Fruit fly (Drosophila melanogaster) whole organism, embryonic: ENCODE data around the gene CG8006.

Source experiments
- ATbp ChIP-seq: fragments of 200-800 bp; sonication (Bioruptor generic); optimal IDR thresholded peaks from 2 replicates; lab custom pipeline; 2017; ENCODE audit warnings: missing biosample characterization, mild to moderate bottlenecking, missing genetic modification characterization, missing genetic modification reagents
- Atf6 ChIP-seq: fragments of 200-800 bp; sonication (Bioruptor generic); IDR thresholded peaks from 2 replicates; pipeline ENCODE4 v1.3.6; 2022; ENCODE audit warnings: missing biosample characterization, missing genetic modification characterization
- CG10959 ChIP-seq: fragments of 200-800 bp; sonication (Bioruptor generic); IDR thresholded peaks from 2 replicates; pipeline ENCODE4 v1.3.6; 2022; ENCODE audit warnings: missing biosample characterization, missing genetic modification characterization
- CG11085 ChIP-seq: fragments of 200-800 bp; sonication (Bioruptor generic); IDR thresholded peaks from 2 replicates; pipeline ENCODE4 v1.3.6; 2022; ENCODE audit warnings: missing biosample characterization, missing genetic modification characterization
- CG12071 ChIP-seq: fragments of 200-800 bp; sonication (Bioruptor generic); optimal IDR thresholded peaks from 3 replicates; lab custom pipeline; 2018; ENCODE audit warnings: missing biosample characterization, mild to moderate bottlenecking, missing genetic modification characterization
- CG12391 ChIP-seq: fragments of 200-800 bp; sonication (Bioruptor generic); optimal IDR thresholded peaks from 3 replicates; lab custom pipeline; 2018; ENCODE audit warnings: missing biosample characterization, mild to moderate bottlenecking, missing genetic modification characterization, moderate library complexity
- CG15514 ChIP-seq: fragments of 200-800 bp; sonication (Bioruptor generic); optimal IDR thresholded peaks from 3 replicates; lab custom pipeline; 2017; ENCODE audit warnings: missing biosample characterization, missing genetic modification characterization, mild to moderate bottlenecking, moderate library complexity, missing genetic modification reagents
- CG1602 ChIP-seq: fragments of 200-800 bp; sonication (Bioruptor generic); optimal IDR thresholded peaks from 3 replicates; lab custom pipeline; 2016; ENCODE audit warnings: missing biosample characterization, missing genetic modification characterization
- CG17568 ChIP-seq: fragments of 200-800 bp; sonication (Bioruptor generic); optimal IDR thresholded peaks from 2 replicates; lab custom pipeline; 2018; ENCODE audit warnings: missing biosample characterization, mild to moderate bottlenecking, missing genetic modification characterization, moderate library complexity
- CG31388 ChIP-seq: fragments of 200-800 bp; sonication (Bioruptor generic); optimal IDR thresholded peaks from 2 replicates; lab custom pipeline; 2016; ENCODE audit warnings: missing biosample characterization, missing genetic modification characterization
- CG4820 ChIP-seq: fragments of 200-800 bp; sonication (Bioruptor generic); optimal IDR thresholded peaks from 3 replicates; lab custom pipeline; 2016; ENCODE audit warnings: missing biosample characterization, missing genetic modification characterization
- CG7372 ChIP-seq: fragments of 200-800 bp; sonication (Bioruptor generic); IDR thresholded peaks from 2 replicates; pipeline ENCODE4 v1.3.6; 2022; ENCODE audit warnings: missing biosample characterization, missing genetic modification characterization
- CG7745 ChIP-seq: fragments of 200-800 bp; sonication (Bioruptor generic); optimal IDR thresholded peaks from 2 replicates; lab custom pipeline; 2018; ENCODE audit warnings: missing biosample characterization, mild to moderate bottlenecking, missing genetic modification characterization, moderate library complexity
- CG8388 ChIP-seq: fragments of 200-800 bp; sonication (Bioruptor generic); optimal IDR thresholded peaks from 2 replicates; lab custom pipeline; 2019; ENCODE audit warnings: missing biosample characterization, mild to moderate bottlenecking, missing genetic modification characterization, moderate library complexity
- CG9609 ChIP-seq: fragments of 200-800 bp; sonication (Bioruptor generic); optimal IDR thresholded peaks from 3 replicates; lab custom pipeline; 2016; ENCODE audit warnings: missing biosample characterization, missing genetic modification characterization
- CoRest ChIP-seq: fragments of 200-800 bp; sonication (Bioruptor generic); optimal IDR thresholded peaks from 3 replicates; lab custom pipeline; 2018; ENCODE audit warnings: missing biosample characterization, mild to moderate bottlenecking, missing genetic modification characterization, moderate library complexity
- Dek ChIP-seq: fragments of 200-800 bp; sonication (Bioruptor generic); optimal IDR thresholded peaks from 3 replicates; lab custom pipeline; 2019; ENCODE audit warnings: missing biosample characterization, mild to moderate bottlenecking, missing genetic modification characterization, moderate library complexity
- Dip3 ChIP-seq: fragments of 200-800 bp; sonication (Bioruptor generic); optimal IDR thresholded peaks from 3 replicates; lab custom pipeline; 2016; ENCODE audit warnings: missing biosample characterization, missing genetic modification characterization
- Drgx ChIP-seq: fragments of 200-800 bp; sonication (Bioruptor generic); IDR thresholded peaks from 2 replicates; pipeline ENCODE4 v1.3.6; 2022; ENCODE audit warnings: missing biosample characterization, missing genetic modification characterization
- Eip74EF ChIP-seq, 2 experiments: fragments of 200-800 bp in 1 of 2; fragments of >200 bp in 1 of 2; sonication (Bioruptor generic) in 1 of 2; optimal IDR thresholded peaks; 2 replicates each; lab custom pipeline; 2017 to 2019; ENCODE audit warnings: missing biosample characterization in 2 of 2, missing genetic modification characterization in 2 of 2, mild to moderate bottlenecking in 1 of 2, moderate library complexity in 1 of 2
- Fer3 ChIP-seq: fragments of 200-800 bp; sonication (Bioruptor generic); optimal IDR thresholded peaks from 2 replicates; lab custom pipeline; 2018; ENCODE audit warnings: missing biosample characterization, mild to moderate bottlenecking, missing genetic modification characterization, moderate library complexity
- HmgD ChIP-seq: fragments of 200-800 bp; sonication (Bioruptor generic); optimal IDR thresholded peaks from 3 replicates; lab custom pipeline; 2016; ENCODE audit warnings: missing biosample characterization, missing genetic modification characterization
- HmgZ ChIP-seq: fragments of 200-800 bp; sonication (Bioruptor generic); optimal IDR thresholded peaks from 2 replicates; lab custom pipeline; 2018; ENCODE audit warnings: missing biosample characterization, mild to moderate bottlenecking, missing genetic modification characterization
- Lim3 ChIP-seq: fragments of 200-800 bp; sonication (Bioruptor generic); IDR thresholded peaks from 2 replicates; pipeline ENCODE4 v1.3.6; 2022; ENCODE audit warnings: missing biosample characterization, missing genetic modification characterization
- MTF-1 ChIP-seq: fragments of 200-800 bp; sonication (Bioruptor generic); optimal IDR thresholded peaks from 2 replicates; lab custom pipeline; 2018; ENCODE audit warnings: missing biosample characterization, mild to moderate bottlenecking, missing genetic modification characterization, borderline replicate concordance
- NC2β ChIP-seq: fragments of 200-800 bp; sonication (Bioruptor generic); optimal IDR thresholded peaks from 2 replicates; lab custom pipeline; 2016; ENCODE audit warnings: missing biosample characterization, missing genetic modification characterization
- Ptx1 ChIP-seq: fragments of 200-800 bp; sonication (Bioruptor generic); IDR thresholded peaks from 2 replicates; pipeline ENCODE4 v1.3.6; 2022; ENCODE audit warnings: missing biosample characterization, missing genetic modification characterization
- Side ChIP-seq: fragments of 200-800 bp; sonication (Bioruptor generic); optimal IDR thresholded peaks from 2 replicates; lab custom pipeline; 2016; ENCODE audit warnings: missing biosample characterization, missing genetic modification characterization
- Spps ChIP-seq: fragments of 200-800 bp; sonication (Bioruptor generic); optimal IDR thresholded peaks from 2 replicates; lab custom pipeline; 2018; ENCODE audit warnings: missing biosample characterization, mild to moderate bottlenecking, missing genetic modification characterization
- Taf1 ChIP-seq: fragments of 200-800 bp; sonication (Bioruptor generic); IDR thresholded peaks from 2 replicates; pipeline ENCODE4 v1.3.6; 2022; ENCODE audit warnings: missing biosample characterization, missing genetic modification characterization
- Vsx1 ChIP-seq: fragments of 200-800 bp; sonication (Bioruptor generic); optimal IDR thresholded peaks from 2 replicates; lab custom pipeline; 2017; ENCODE audit warnings: missing biosample characterization, mild to moderate bottlenecking, missing genetic modification characterization, missing genetic modification reagents
- al ChIP-seq: fragments of 200-800 bp; sonication (Bioruptor generic); IDR thresholded peaks from 2 replicates; pipeline ENCODE4 v1.3.6; 2022; ENCODE audit warnings: missing biosample characterization, missing genetic modification characterization
- cas ChIP-seq: fragments of 200-800 bp; sonication (Bioruptor generic); IDR thresholded peaks from 2 replicates; pipeline ENCODE4 v1.3.6; 2022; ENCODE audit warnings: missing biosample characterization, missing genetic modification characterization
- caup ChIP-seq: fragments of 200-800 bp; sonication (Bioruptor generic); optimal IDR thresholded peaks from 3 replicates; lab custom pipeline; 2017; ENCODE audit warnings: missing biosample characterization, mild to moderate bottlenecking, missing genetic modification characterization, moderate library complexity; ENCODE audit not compliant: severe bottlenecking
- chm ChIP-seq: fragments of 200-800 bp; sonication (Bioruptor generic); IDR thresholded peaks from 2 replicates; pipeline ENCODE4 v1.3.6; 2022; ENCODE audit warnings: missing biosample characterization, missing genetic modification characterization
- ci ChIP-seq: fragments of 200-800 bp; sonication (Bioruptor generic); IDR thresholded peaks from 3 replicates; pipeline ENCODE4 v1.3.6; 2022; ENCODE audit warnings: missing biosample characterization, missing genetic modification characterization
- fd102C ChIP-seq: fragments of 200-800 bp; sonication (Bioruptor generic); optimal IDR thresholded peaks from 2 replicates; lab custom pipeline; 2018; ENCODE audit warnings: missing biosample characterization, mild to moderate bottlenecking, missing genetic modification characterization, moderate library complexity
- ftz-f1 ChIP-seq: fragments of 200-800 bp; sonication (Bioruptor generic); optimal IDR thresholded peaks from 2 replicates; lab custom pipeline; 2016; ENCODE audit warnings: missing biosample characterization, missing genetic modification characterization
- gcm ChIP-seq: fragments of 200-800 bp; sonication (Bioruptor generic); optimal IDR thresholded peaks from 2 replicates; lab custom pipeline; 2019; ENCODE audit warnings: missing biosample characterization, mild to moderate bottlenecking, missing genetic modification characterization, moderate library complexity
- h ChIP-seq: fragments of >200 bp; optimal IDR thresholded peaks from 2 replicates; lab custom pipeline; 2017
- ind ChIP-seq: fragments of 200-800 bp; sonication (Bioruptor generic); optimal IDR thresholded peaks from 3 replicates; lab custom pipeline; 2016; ENCODE audit warnings: missing biosample characterization, missing genetic modification characterization
- insv ChIP-seq, 2 experiments: fragments of 200-800 bp; sonication (Bioruptor generic); optimal IDR thresholded peaks; 3 replicates each; lab custom pipeline; 2016 to 2018; ENCODE audit warnings: missing biosample characterization in 2 of 2, missing genetic modification characterization in 2 of 2
- nom ChIP-seq: fragments of 200-800 bp; sonication (Bioruptor generic); optimal IDR thresholded peaks from 2 replicates; lab custom pipeline; 2017; ENCODE audit warnings: missing biosample characterization, missing genetic modification characterization, mild to moderate bottlenecking, moderate library complexity, missing genetic modification reagents
- oc ChIP-seq: fragments of 200-800 bp; sonication (Bioruptor generic); optimal IDR thresholded peaks from 2 replicates; lab custom pipeline; 2018; ENCODE audit warnings: missing biosample characterization, mild to moderate bottlenecking, missing genetic modification characterization, moderate library complexity
- pb ChIP-seq: fragments of 200-800 bp; sonication (Bioruptor generic); optimal IDR thresholded peaks from 3 replicates; lab custom pipeline; 2016; ENCODE audit warnings: missing biosample characterization, missing genetic modification characterization
- shn ChIP-seq: fragments of 200-800 bp; sonication (Bioruptor generic); optimal IDR thresholded peaks from 3 replicates; lab custom pipeline; 2016; ENCODE audit warnings: missing biosample characterization, missing genetic modification characterization
- tap ChIP-seq: fragments of 200-800 bp; optimal IDR thresholded peaks from 3 replicates; lab custom pipeline; 2019; ENCODE audit warnings: missing biosample characterization, mild to moderate bottlenecking, missing genetic modification characterization, moderate library complexity
- tna ChIP-seq: fragments of 200-800 bp; sonication (Bioruptor generic); IDR thresholded peaks from 2 replicates; pipeline ENCODE4 v1.3.6; 2022; ENCODE audit warnings: missing biosample characterization, missing genetic modification characterization; ENCODE audit not compliant: partially characterized antibody
- toy ChIP-seq: fragments of 200-800 bp; sonication (Bioruptor generic); IDR thresholded peaks from 2 replicates; pipeline ENCODE4 v1.3.6; 2022; ENCODE audit warnings: missing biosample characterization, missing genetic modification characterization

Gene CG8006

DNA sequence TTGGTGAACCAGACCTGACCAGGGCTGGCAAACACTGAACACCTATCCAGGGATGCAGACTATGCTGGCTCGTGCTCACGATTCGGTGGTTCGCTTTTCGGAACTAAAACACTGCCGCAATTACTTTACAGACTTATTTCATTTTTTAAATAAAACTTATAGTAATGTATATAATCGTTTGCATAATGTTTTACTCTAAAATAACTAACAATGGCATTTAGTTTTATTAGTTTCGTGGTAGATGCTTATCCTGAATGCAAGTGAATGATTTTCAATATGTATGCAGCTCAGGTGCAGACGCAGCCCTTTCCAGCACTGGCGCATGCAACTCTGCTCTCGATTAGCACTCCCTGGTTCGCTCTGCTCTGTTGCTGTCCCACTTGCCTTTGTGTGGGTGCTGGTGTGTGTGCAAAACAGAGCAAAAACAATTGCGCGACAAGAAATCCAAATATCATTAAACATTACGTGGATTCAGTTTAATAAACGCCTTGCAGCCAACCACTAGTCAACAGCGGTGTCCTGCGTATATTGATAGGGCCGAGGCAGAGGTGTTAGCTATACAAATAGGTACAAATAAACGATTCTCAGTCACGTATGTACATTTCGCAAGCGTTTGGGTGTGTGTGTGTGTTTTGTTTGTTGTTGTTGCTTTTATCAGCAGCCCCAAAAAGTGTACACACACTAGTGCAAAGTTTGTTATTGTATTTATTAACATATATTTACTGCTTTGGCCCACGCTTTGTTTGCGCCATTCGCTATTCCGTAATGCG, 24.9 kb upstream of the CG8006 start, which contains the start of the genes ERR and Atg18a (continued):
- TF ChIP-seq CG15514, result peak; percentile 99
- TF ChIP-seq tna, result no peak
- TF ChIP-seq shn (GFP tag; lab: Kevin White, UChicago), result peak; percentile 82
- TF ChIP-seq CG31388 (GFP tag; lab: Kevin White, UChicago), result peak; percentile 41
- TF ChIP-seq CG10959 (GFP tag; lab: Robert Waterston, UW), result peak; percentile 41; the same call in 1 of the 2 replicates
- no peak for TF ChIP-seq MTF-1 (GFP tag; lab: Kevin White, UChicago)
- peak; percentile 91 for TF ChIP-seq ind (GFP tag; lab: Kevin White, UChicago)
- peak; percentile 50 for TF ChIP-seq chm (GFP tag; lab: Robert Waterston, UW)
- TF ChIP-seq Eip74EF (GFP tag; optimal IDR thresholded peaks at IDR 0.05; lab: Kevin White, UChicago), result no peak
- TF ChIP-seq CG11085 (GFP tag; lab: Robert Waterston, UW), result peak; percentile 88
- TF ChIP-seq h, result no peak
- TF ChIP-seq NC2β (GFP tag; lab: Kevin White, UChicago), result peak; percentile 39
- no peak for TF ChIP-seq nom (GFP tag; lab: Kevin White, UChicago)
- TF ChIP-seq caup (GFP tag; lab: Kevin White, UChicago), result peak; percentile 74
- TF ChIP-seq CG1602, result peak; percentile 89
- TF ChIP-seq CG12071 (GFP tag; lab: Kevin White, UChicago), result no peak
- TF ChIP-seq oc (tag; lab: Kevin White, UChicago), result no peak
- peak; percentile 91 for TF ChIP-seq CG12391 (tag; lab: Kevin White, UChicago)
- TF ChIP-seq CG4820, result peak; percentile 78
- TF ChIP-seq Fer3 (tag; lab: Kevin White, UChicago), result peak; percentile 82
- TF ChIP-seq Ptx1 (GFP tag; lab: Robert Waterston, UW), result peak; percentile 92
- TF ChIP-seq insv (GFP tag; optimal IDR thresholded peaks at IDR 0.05; lab: Kevin White, UChicago), result peak in 1 of 2 experiments; percentile 67
- peak; percentile 88 for TF ChIP-seq Dip3
- TF ChIP-seq CG8388 (GFP tag; lab: Kevin White, UChicago), result peak; percentile 71
- peak; percentile 83 for TF ChIP-seq cas (GFP tag; lab: Robert Waterston, UW)
- no peak for TF ChIP-seq tap
- peak; percentile 41 for TF ChIP-seq Vsx1 (GFP tag; lab: Kevin White, UChicago)
- no peak for TF ChIP-seq CG7745
- peak; percentile 45; the same call in 1 of the 2 replicates for TF ChIP-seq Lim3 (GFP tag; lab: Robert Waterston, UW)
- peak; percentile 87 for TF ChIP-seq Dek (tag; lab: Kevin White, UChicago)
- peak; percentile 65 for TF ChIP-seq pb (GFP tag; lab: Kevin White, UChicago)
- peak; percentile 31 for TF ChIP-seq ATbp (GFP tag; lab: Kevin White, UChicago)
- TF ChIP-seq Spps (tag; lab: Kevin White, UChicago), result peak; percentile 44
- no peak for TF ChIP-seq fd102C (GFP tag; lab: Kevin White, UChicago)
- peak; percentile 87 for TF ChIP-seq HmgZ (tag; lab: Kevin White, UChicago)
- peak; percentile 78 for TF ChIP-seq Taf1
- peak; percentile 49 for TF ChIP-seq gcm (GFP tag; lab: Kevin White, UChicago)
- TF ChIP-seq CG7372 (GFP tag; lab: Robert Waterston, UW), result peak; percentile 89
- peak; percentile 91 for TF ChIP-seq al (GFP tag; lab: Robert Waterston, UW)
- TF ChIP-seq Drgx, result peak; percentile 84
- TF ChIP-seq Side (GFP tag; lab: Kevin White, UChicago), result peak; percentile 68
- peak; percentile 52; the same call in 1 of the 2 replicates for TF ChIP-seq toy (GFP tag; lab: Robert Waterston, UW)
- TF ChIP-seq CG17568 (GFP tag; lab: Kevin White, UChicago), result no peak
- TF ChIP-seq ci (GFP tag; lab: Robert Waterston, UW), result peak; percentile 82
- TF ChIP-seq CG9609 (GFP tag; lab: Kevin White, UChicago), result peak; percentile 76
- peak; percentile 86 for TF ChIP-seq Atf6 (GFP tag; lab: Robert Waterston, UW)
- TF ChIP-seq HmgD, result peak; percentile 79
- TF ChIP-seq CoRest (tag; lab: Kevin White, UChicago), result peak; percentile 92
- TF ChIP-seq ftz-f1 (GFP tag; lab: Kevin White, UChicago), result peak; percentile 46
